Worm (Caenorhabditis elegans) whole organism, early embryonic: ENCODE data around the gene W09C2.10.

Experiments
- B0310.2 ChIP-seq: sonication (generic microtip); optimal IDR thresholded peaks from 2 replicates; lab custom pipeline; 2016; ENCODE audit warnings: mild to moderate bottlenecking, missing genetic modification characterization, missing compliant biosample characterization
- F13C5.2 ChIP-seq: sonication (generic microtip); optimal IDR thresholded peaks from 2 replicates; lab custom pipeline; 2017; ENCODE audit warnings: mild to moderate bottlenecking, missing genetic modification characterization, inconsistent platforms, missing compliant biosample characterization
- aly-1 ChIP-seq: sonication (generic microtip); optimal IDR thresholded peaks from 2 replicates; lab custom pipeline; 2016; ENCODE audit warnings: missing genetic modification characterization, missing compliant biosample characterization
- ama-1 ChIP-seq: fragments of 150-350 bp; optimal IDR thresholded peaks from 2 replicates; lab custom pipeline; 2014
- ceh-13 ChIP-seq: fragments of 200-800 bp; sonication (Bioruptor generic); optimal IDR thresholded peaks from 2 replicates; lab custom pipeline; 2018; ENCODE audit warnings: mild to moderate bottlenecking, missing genetic modification characterization, missing compliant biosample characterization
- ceh-36 ChIP-seq: sonication (generic microtip); optimal IDR thresholded peaks from 2 replicates; lab custom pipeline; 2016; ENCODE audit warnings: missing genetic modification characterization, inconsistent platforms, missing compliant biosample characterization
- ets-7 ChIP-seq: sonication (generic microtip); optimal IDR thresholded peaks from 2 replicates; lab custom pipeline; 2016; ENCODE audit warnings: missing genotype, missing genetic modification characterization, missing compliant biosample characterization
- flt-1 ChIP-seq: fragments of 200-800 bp; sonication (Bioruptor generic); IDR thresholded peaks from 2 replicates; pipeline ENCODE4 v1.3.6; 2022; ENCODE audit warnings: missing genetic modification characterization, missing compliant biosample characterization
- hmbx-1 ChIP-seq: sonication (generic microtip); optimal IDR thresholded peaks from 2 replicates; lab custom pipeline; 2016; ENCODE audit warnings: mild to moderate bottlenecking, missing genetic modification characterization, missing compliant biosample characterization
- hmg-4 ChIP-seq: fragments of 200-800 bp; sonication (Bioruptor generic); optimal IDR thresholded peaks from 2 replicates; lab custom pipeline; 2018; ENCODE audit warnings: mild to moderate bottlenecking, missing genetic modification characterization, missing compliant biosample characterization
- hnd-1 ChIP-seq: sonication (generic microtip); optimal IDR thresholded peaks from 2 replicates; lab custom pipeline; 2016; ENCODE audit warnings: missing genetic modification characterization, missing compliant biosample characterization
- pes-1 ChIP-seq: fragments of 200-800 bp; sonication (Bioruptor generic); IDR thresholded peaks from 2 replicates; pipeline ENCODE4 v1.3.6; 2022; ENCODE audit warnings: missing genetic modification reagents, missing genetic modification characterization, missing compliant biosample characterization
- scrt-1 ChIP-seq: fragments of 200-800 bp; sonication (Bioruptor generic); IDR thresholded peaks from 2 replicates; pipeline ENCODE4 v1.3.6; 2022; ENCODE audit warnings: missing genetic modification characterization, missing compliant biosample characterization
- sea-1 ChIP-seq: fragments of 200-800 bp; sonication (Bioruptor generic); conservative IDR thresholded peaks from 2 replicates; pipeline ENCODE4 v1.3.6; 2022; ENCODE audit warnings: missing genetic modification characterization, missing compliant biosample characterization
- tbx-11 ChIP-seq: fragments of 200-800 bp; sonication (Bioruptor generic); IDR thresholded peaks from 2 replicates; pipeline ENCODE4 v1.3.6; 2022; ENCODE audit warnings: missing genetic modification characterization, missing compliant biosample characterization
- tbx-37 ChIP-seq: fragments of 200-800 bp; sonication (Bioruptor generic); conservative IDR thresholded peaks from 2 replicates; pipeline ENCODE4 v1.3.6; 2022; ENCODE audit warnings: missing genetic modification reagents, missing genetic modification characterization, missing compliant biosample characterization
- tra-4 ChIP-seq: sonication (generic microtip); optimal IDR thresholded peaks from 2 replicates; lab custom pipeline; 2017; ENCODE audit warnings: missing genetic modification characterization, missing compliant biosample characterization

Gene W09C2.10

DNA sequence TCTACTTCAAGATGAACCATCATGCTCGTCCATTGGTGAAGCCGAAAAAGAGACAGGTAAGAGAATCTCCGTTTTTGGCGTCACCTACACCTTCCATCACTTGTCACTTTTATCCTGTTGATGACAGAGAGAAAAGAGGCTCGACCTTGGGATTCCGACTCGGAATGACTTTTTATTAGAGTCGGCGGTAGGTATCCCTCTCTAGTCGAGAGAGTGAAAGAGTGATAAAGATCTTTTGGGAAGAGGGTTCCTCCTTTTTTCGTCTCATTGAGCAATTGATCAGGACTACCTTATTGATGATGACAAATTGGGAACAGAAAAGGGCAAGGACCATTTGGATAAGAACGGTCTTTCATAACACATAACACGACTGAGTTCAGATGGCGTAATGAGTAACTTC lies 7.5 kb downstream of the W09C2.10 start:
- TF ChIP-seq ceh-36 (tag; lab: Kevin White, UChicago): no peak
- no peak for TF ChIP-seq B0310.2 (tag; lab: Kevin White, UChicago)
- no peak for TF ChIP-seq scrt-1 (GFP tag; lab: Robert Waterston, UW)
- no peak for TF ChIP-seq sea-1 (GFP tag; lab: Robert Waterston, UW)
- no peak for TF ChIP-seq flt-1 (GFP tag; lab: Robert Waterston, UW)
- TF ChIP-seq F13C5.2 (tag; lab: Kevin White, UChicago): no peak
- TF ChIP-seq hnd-1 (tag; lab: Kevin White, UChicago): no peak
- TF ChIP-seq tbx-11 (GFP tag; lab: Robert Waterston, UW): no peak
- no peak for TF ChIP-seq hmbx-1
- TF ChIP-seq tbx-37 (GFP tag; lab: Robert Waterston, UW): no peak
- no peak for TF ChIP-seq ceh-13 (GFP tag; lab: Kevin White, UChicago)
- TF ChIP-seq tra-4 (tag; lab: Kevin White, UChicago): no peak
- no peak for TF ChIP-seq ets-7 (tag; lab: Kevin White, UChicago)
- TF ChIP-seq pes-1 (GFP tag; lab: Robert Waterston, UW): no peak

DNA sequence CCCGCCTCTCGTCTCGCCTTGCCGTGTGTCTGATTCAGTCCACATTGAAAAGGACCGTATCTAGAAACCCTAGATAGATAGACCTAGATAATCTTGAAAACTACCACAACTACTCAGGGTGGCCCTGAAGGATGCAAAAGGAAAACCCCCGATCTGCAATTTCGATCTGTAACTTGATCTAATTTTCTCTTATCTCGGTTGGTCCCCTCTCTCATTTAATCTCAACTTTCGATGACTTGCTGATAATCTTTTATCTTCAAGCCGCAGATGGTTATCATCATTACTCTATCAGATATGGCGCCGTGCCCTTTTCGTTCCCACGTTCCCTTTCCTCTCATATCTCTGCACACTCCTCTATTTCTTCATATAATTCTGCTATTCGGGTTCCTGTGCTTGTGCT lies 9.4 kb downstream of the W09C2.10 start:
- TF ChIP-seq hnd-1 (tag; lab: Kevin White, UChicago): no peak
- no peak for TF ChIP-seq B0310.2 (tag; lab: Kevin White, UChicago)
- no peak for TF ChIP-seq hmbx-1
- TF ChIP-seq flt-1 (GFP tag; lab: Robert Waterston, UW): no peak
- no peak for TF ChIP-seq tra-4 (tag; lab: Kevin White, UChicago)
- no peak for TF ChIP-seq F13C5.2 (tag; lab: Kevin White, UChicago)
- no peak for TF ChIP-seq ceh-13 (GFP tag; lab: Kevin White, UChicago)
- TF ChIP-seq ama-1 (lab: Kevin White, UChicago): no peak
- TF ChIP-seq tbx-37 (GFP tag; lab: Robert Waterston, UW): no peak
- TF ChIP-seq ceh-36 (tag; lab: Kevin White, UChicago): no peak
- TF ChIP-seq scrt-1 (GFP tag; lab: Robert Waterston, UW): no peak
- no peak for TF ChIP-seq ets-7 (tag; lab: Kevin White, UChicago)
- TF ChIP-seq tbx-11 (GFP tag; lab: Robert Waterston, UW): no peak

DNA sequence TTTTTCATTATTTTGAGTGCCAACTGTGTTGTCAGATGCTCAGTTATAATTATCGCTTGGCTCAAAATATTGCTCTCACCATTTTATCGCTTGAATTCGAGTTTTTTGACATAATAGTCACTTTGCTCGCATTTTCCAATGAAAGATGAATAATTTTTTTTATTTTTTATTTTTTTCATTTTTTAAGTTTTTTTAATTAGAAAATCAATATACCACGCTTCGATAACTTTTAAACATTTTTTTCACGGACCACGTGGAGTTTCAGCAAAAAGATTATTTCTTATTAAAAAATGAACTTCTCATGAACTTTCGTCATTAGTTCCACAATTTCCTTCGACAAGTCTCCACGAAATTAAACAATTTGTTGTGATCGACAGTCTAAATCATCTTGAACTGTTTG lies 10.2 kb downstream of the W09C2.10 start, which contains the start of gene elt-1:
TSS of gene elt-1 (plus strand) at position 301 of the 400 bp plus-strand sequence.
- no peak for TF ChIP-seq hmbx-1
- no peak for TF ChIP-seq flt-1 (GFP tag; lab: Robert Waterston, UW)
- no peak for TF ChIP-seq ets-7 (tag; lab: Kevin White, UChicago)
- no peak for TF ChIP-seq F13C5.2 (tag; lab: Kevin White, UChicago)
- TF ChIP-seq ceh-36 (tag; lab: Kevin White, UChicago): no peak
- no peak for TF ChIP-seq ama-1 (lab: Kevin White, UChicago)
- no peak for TF ChIP-seq B0310.2 (tag; lab: Kevin White, UChicago)
- TF ChIP-seq aly-1: no peak

DNA sequence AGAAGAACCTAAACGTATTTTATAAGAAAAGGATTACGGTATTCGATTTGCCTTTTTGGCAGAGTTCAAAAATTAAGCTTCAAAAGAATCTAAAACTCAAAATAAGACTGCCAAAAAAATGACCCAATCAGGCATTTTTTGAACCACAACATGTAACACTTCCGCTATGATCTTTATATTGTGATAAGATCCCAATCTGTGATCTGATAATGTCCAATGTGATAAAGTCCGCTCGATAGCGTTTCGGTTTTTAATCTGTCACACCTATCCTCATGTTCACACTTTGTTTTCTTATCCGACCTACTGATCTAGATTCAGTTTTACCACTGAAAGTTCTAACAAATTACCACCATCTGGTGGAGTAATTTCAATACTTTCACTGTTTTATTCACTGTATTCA lies 10.8 kb downstream of the W09C2.10 start:
- TF ChIP-seq sea-1 (GFP tag; lab: Robert Waterston, UW) (no peak), ama-1 (lab: Kevin White, UChicago) (no peak), tbx-11 (GFP tag; lab: Robert Waterston, UW) (no peak), pes-1 (GFP tag; lab: Robert Waterston, UW) (no peak)

DNA sequence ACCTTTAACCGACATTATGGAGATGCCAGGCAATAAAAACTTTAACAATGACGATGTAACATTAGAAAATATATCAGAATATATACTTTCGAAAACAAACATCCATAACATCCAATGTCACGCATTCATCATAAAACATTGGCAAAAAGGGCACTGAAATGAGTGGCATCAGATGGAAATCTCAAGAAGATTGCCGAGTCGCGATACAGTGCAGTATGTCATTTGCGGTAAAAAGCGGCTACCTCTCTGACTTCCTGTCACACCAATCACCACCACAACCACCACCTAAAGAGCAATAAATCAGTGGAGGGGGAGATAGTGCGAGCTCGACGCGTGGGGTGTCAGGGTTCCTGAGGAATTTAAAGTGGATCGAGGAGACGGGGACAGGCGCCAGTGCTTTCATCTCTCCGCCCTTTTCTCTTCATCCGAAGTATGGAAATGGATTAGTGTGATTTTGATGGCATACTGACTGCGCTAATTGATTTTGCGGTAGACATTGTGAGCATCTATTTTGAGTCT lies 11.7 kb downstream of the W09C2.10 start:
- TF ChIP-seq aly-1 (no peak), hmg-4 (GFP tag; lab: Kevin White, UChicago) (no peak), sea-1 (GFP tag; lab: Robert Waterston, UW) (no peak), ceh-36 (tag; lab: Kevin White, UChicago) (no peak), ets-7 (tag; lab: Kevin White, UChicago) (no peak), tbx-37 (GFP tag; lab: Robert Waterston, UW) (no peak)

DNA sequence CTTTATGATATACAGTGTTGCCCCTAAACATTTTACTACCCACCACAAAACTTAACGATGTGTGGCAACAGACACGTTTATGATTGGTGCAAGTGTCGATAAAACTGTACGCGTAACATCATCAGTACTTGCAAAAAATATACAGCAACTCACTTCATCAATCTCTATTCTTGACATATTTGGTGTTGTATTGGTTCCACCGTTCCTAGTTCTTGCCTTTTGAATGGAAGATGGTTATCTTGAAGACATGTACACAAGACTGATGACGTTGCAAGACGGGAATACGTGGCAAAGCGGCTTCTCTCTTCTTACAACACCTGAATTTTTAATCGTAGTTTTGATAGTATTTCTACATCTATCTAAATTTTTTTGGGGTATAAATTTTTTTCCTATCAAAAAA lies 14.0 kb downstream of the W09C2.10 start:
- TF ChIP-seq ets-7 (tag; lab: Kevin White, UChicago) (no peak), hmg-4 (GFP tag; lab: Kevin White, UChicago) (no peak), ama-1 (lab: Kevin White, UChicago) (no peak), B0310.2 (tag; lab: Kevin White, UChicago) (no peak), tra-4 (tag; lab: Kevin White, UChicago) (no peak), sea-1 (GFP tag; lab: Robert Waterston, UW) (no peak), ceh-36 (tag; lab: Kevin White, UChicago) (no peak), tbx-11 (GFP tag; lab: Robert Waterston, UW) (no peak)

DNA sequence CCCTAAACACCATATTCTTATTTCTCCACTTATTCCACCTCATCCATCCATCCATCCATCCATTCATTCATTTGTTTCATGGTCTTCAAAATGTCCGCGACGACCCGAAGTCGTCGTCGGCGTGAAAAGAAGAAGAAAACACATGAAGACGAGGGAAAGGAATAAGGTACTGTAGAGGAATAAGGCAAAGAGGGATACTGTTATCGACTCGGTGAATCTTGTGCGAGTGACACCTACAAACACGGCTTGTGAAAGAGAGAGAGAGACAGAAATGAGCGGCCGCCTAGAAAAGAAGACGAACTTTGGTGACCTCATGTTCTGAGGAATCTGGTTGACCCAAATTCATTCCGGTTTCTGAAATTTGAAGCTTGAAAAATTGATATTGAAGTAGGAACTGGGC lies 15.8 kb downstream of the W09C2.10 start:
- TF ChIP-seq ets-7 (tag; lab: Kevin White, UChicago): no peak
- TF ChIP-seq aly-1: no peak
- TF ChIP-seq pes-1 (GFP tag; lab: Robert Waterston, UW): no peak
- TF ChIP-seq flt-1 (GFP tag; lab: Robert Waterston, UW): no peak
- no peak for TF ChIP-seq sea-1 (GFP tag; lab: Robert Waterston, UW)
- TF ChIP-seq hmbx-1: no peak
- TF ChIP-seq F13C5.2 (tag; lab: Kevin White, UChicago): no peak
- TF ChIP-seq tbx-37 (GFP tag; lab: Robert Waterston, UW): no peak

DNA sequence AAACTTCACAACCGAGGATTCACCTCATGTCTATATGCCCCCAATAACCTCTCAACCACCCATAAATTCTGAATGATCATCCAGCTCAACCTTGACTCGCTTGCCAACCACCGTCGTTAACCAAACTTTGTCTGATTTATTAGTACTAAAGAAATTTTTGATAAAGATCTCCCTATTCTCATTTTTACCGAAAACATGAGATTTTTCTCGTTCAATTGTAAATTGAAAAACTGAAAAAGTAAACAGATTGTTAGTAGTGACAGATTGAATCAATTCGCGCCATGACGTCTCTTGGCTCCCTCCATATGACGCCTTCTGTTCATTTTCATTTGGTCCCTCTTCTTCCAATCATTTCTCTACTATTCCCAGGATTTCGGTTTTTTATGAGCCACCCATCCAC lies 16.9 kb downstream of the W09C2.10 start:
- TF ChIP-seq tbx-37 (GFP tag; lab: Robert Waterston, UW) (no peak), tbx-11 (GFP tag; lab: Robert Waterston, UW) (no peak), tra-4 (tag; lab: Kevin White, UChicago) (no peak), hmbx-1 (no peak), ceh-13 (GFP tag; lab: Kevin White, UChicago) (no peak)
